Worm (Caenorhabditis elegans) whole organism, dauer: ENCODE data around the gene ZK688.1.
"Not testable (repeated sequence)": the region's sequence is repeated elsewhere in the genome, so short reads cannot be mapped to it uniquely, and the experiment has no call there.

Experiments
- unc-62 ChIP-seq: sonication (generic microtip); optimal IDR thresholded peaks from 2 replicates; lab custom pipeline; 2017; ENCODE audit warnings: missing biosample characterization, missing genetic modification reagents, missing genetic modification characterization

The ZK688.1 gene

ce11 chrIII:7937548-7937947 lies 28.2 kb downstream of the ZK688.1 start, which contains the start of gene C29E4.10:
Gene C29E4.10 (plus strand): TSS chrIII:7937848.
- TF ChIP-seq unc-62 = no peak

DNA sequence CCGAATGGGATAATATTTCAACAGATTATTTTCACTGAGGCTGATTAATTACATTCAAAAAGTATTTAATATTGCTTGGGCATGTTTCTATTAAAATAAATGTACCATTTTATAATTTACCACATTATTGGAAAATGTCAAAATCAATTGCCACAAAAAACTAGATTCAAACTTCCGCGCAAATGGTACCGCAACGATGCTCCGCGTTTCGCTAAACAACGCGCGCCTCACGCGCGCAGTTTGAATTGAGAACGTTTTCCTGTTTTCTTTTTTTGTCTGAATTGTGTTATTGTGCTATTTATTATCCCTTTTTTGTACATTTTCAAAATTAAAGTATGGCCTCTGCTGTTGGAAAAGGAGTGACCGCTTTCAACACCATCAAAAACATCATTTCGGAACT lies 31.5 kb downstream of the ZK688.1 start, which contains the start of gene C29E4.12:
Gene C29E4.12 (plus strand): TSS at position 333 of the 400 bp plus-strand sequence.
- no peak for TF ChIP-seq unc-62

- no peak for TF ChIP-seq unc-62
These were observed 32.1 kb downstream of the ZK688.1 start, which contains the start of gene kle-2 for ce11 chrIII:7941417-7941816. Gene kle-2 (plus strand): TSS chrIII:7941717.

DNA sequence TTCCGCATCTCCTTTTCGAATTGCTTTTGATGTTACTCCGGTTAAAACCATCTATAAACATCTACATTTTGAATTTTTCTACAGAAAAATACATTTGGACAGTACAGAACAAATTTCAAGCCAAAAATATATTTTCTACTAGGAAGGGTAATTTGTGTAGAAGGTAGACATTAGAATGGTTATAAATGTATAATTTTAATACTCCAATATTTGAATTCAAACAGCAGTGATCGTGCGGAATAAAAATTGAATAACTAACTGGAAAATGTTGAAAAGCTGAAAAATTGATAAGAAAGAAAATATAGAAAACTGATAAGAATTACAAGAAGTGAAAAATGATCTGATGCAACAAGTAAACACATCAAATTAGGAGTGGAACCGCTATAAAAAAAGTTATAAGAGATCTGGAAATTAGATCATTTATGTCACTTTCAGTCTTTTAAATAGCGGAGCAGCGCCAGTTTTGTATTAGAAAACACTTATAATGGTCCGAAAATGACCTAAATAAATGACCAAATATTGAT lies 37.7 kb downstream of the ZK688.1 start, which contains the start of gene gsto-1:
Gene gsto-1 (minus strand): TSS at position 51 of the 524 bp plus-strand sequence.
- TF ChIP-seq unc-62 = no peak

ce11 chrIII:7947677-7948076 lies 38.3 kb downstream of the ZK688.1 start:
- TF ChIP-seq unc-62 = no peak

ce11 chrIII:7948802-7949201 lies 39.4 kb downstream of the ZK688.1 start, which contains the start of gene col-90:
Gene col-90 (plus strand): TSS chrIII:7948838.
- TF ChIP-seq unc-62 = no peak

- TF ChIP-seq unc-62 = no peak
These were observed 41.1 kb downstream of the ZK688.1 start for ce11 chrIII:7950447-7950846.

DNA sequence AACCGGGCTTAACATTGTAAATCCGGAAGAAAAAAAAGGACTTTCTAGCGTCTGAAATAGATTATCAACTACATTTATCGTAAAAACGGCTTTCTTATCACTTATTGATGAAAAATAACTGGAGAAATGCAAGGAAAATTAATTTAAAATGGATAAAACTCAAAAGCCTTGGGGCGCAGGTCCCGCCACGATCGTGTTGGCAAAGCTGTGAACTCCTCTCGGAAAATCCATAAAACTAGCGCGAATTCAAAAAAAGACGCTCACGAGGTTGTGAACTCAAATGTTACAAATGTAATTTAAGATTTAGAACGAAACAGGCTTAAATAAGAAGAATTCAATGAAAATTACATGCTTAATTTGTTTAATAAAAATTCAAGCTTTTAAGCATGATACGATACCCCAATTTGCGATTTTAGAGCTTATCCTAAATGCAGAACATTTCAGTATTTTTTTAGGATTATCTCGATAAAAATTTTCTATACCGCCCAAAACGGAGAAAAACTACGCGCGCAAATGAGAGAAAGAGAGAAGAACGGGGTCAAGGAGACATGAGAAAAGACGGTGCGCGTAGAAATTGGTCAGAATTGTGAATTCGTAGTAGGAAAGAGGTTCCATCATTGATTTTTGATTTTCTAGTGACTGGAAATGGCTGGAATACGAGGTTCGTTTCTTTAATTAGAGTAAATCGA lies 42.9 kb downstream of the ZK688.1 start, which contains the start of gene C29E4.15:
Gene C29E4.15 (plus strand): TSS at position 547 of the 689 bp plus-strand sequence.
- TF ChIP-seq unc-62 = no peak

- no peak for TF ChIP-seq unc-62
These were observed 43.8 kb downstream of the ZK688.1 start, which contains the start of gene let-754 for ce11 chrIII:7953208-7953607. Gene let-754 (minus strand): TSS chrIII:7953308.

DNA sequence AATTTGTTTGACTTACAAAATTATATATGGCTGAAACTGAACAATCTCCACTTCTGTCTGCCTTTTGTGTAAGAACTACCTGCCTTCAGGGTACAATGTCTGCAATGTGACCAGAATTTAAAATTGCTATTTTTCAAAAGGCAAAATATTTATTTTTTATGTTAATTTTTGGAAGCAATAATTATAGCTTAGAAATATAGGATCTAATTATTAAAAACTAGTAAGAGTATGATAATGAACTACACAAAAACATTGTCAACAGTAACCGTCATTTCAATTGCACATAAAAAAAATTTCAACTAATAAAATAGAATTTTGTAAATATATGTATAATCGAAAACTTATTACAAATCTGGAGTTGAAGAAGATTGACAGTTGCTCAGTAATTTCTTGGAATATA lies 47.6 kb downstream of the ZK688.1 start, which contains the start of gene C29E4.9:
Gene C29E4.9 (minus strand): TSS at position 101 of the 400 bp plus-strand sequence.
- no peak for TF ChIP-seq unc-62

DNA sequence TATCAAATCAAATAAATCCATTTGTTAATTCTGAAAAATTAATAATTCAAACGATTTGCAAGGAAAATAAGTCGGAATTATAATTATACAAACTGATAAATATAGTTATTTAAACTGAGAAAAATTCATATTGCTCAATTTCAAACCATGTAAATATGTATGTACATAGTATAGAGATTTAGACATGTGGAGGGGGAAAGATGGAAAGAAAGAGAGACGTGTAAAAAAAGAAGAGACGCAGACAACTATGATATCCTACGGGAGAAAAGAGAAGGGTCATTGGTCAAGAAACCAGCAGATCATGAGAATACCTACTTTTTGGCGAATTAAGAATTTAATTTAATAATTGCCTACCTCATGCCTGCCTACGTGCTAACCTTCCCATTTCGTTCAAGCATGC lies 48.7 kb downstream of the ZK688.1 start, which contains the start of gene C29E4.11:
Gene C29E4.11 (minus strand): TSS at position 30 of the 400 bp plus-strand sequence.
- TF ChIP-seq unc-62 = no peak

- TF ChIP-seq unc-62 = not testable (repeated sequence)
These were observed 49.7 kb downstream of the ZK688.1 start, which contains the start of gene F54H12.10 for ce11 chrIII:7958922-7959609. Gene F54H12.10 (minus strand): TSS chrIII:7958972.
